Worm (Caenorhabditis elegans) whole organism, mixed stage, embryonic: ENCODE measurements around the gene F38B2.6.

Experiments used
- M03D4.4 ChIP-seq: sonication (generic microtip); optimal IDR thresholded peaks from 2 replicates; lab custom pipeline; 2017; ENCODE audit warnings: mild to moderate bottlenecking, missing genetic modification characterization, missing compliant biosample characterization
- blmp-1 ChIP-seq: fragments of 150-350 bp; optimal IDR thresholded peaks from 2 replicates; lab custom pipeline; 2014; ENCODE audit warnings: missing biosample characterization, missing genetic modification characterization
- ceh-39 ChIP-seq: fragments of 150-350 bp; optimal IDR thresholded peaks from 2 replicates; lab custom pipeline; 2014; ENCODE audit warnings: missing biosample characterization, missing genetic modification characterization
- ceh-43 ChIP-seq: fragments of 200-800 bp; sonication (Bioruptor generic); optimal IDR thresholded peaks from 2 replicates; lab custom pipeline; 2018; ENCODE audit warnings: mild to moderate bottlenecking, missing genetic modification characterization, moderate library complexity, missing compliant biosample characterization
- ces-1 ChIP-seq: fragments of 150-350 bp; optimal IDR thresholded peaks from 2 replicates; lab custom pipeline; 2014; ENCODE audit warnings: missing biosample characterization, missing genetic modification reagents, missing genetic modification characterization
- cnd-1 ChIP-seq: fragments of 200-800 bp; sonication (Bioruptor generic); optimal IDR thresholded peaks from 2 replicates; lab custom pipeline; 2018; ENCODE audit warnings: mild to moderate bottlenecking, missing genetic modification characterization, missing compliant biosample characterization
- drap-1 ChIP-seq: fragments of 200-800 bp; sonication (Bioruptor generic); optimal IDR thresholded peaks from 3 replicates; lab custom pipeline; 2018; ENCODE audit warnings: mild to moderate bottlenecking, missing genetic modification characterization, missing compliant biosample characterization
- elt-1 ChIP-seq: sonication (generic microtip); optimal IDR thresholded peaks from 2 replicates; lab custom pipeline; 2017; ENCODE audit warnings: missing genetic modification characterization, mild to moderate bottlenecking, missing compliant biosample characterization, antibody characterized with exemption, moderate library complexity, borderline replicate concordance; ENCODE audit not compliant: insufficient read depth
- elt-3 ChIP-seq: fragments of 150-350 bp; optimal IDR thresholded peaks from 2 replicates; lab custom pipeline; 2014; ENCODE audit warnings: missing biosample characterization, missing genetic modification characterization
- flh-1 ChIP-seq: fragments of 200-800 bp; sonication (Bioruptor generic); optimal IDR thresholded peaks from 2 replicates; lab custom pipeline; 2018; ENCODE audit warnings: mild to moderate bottlenecking, missing genetic modification characterization, moderate library complexity, missing compliant biosample characterization
- ham-2 ChIP-seq: fragments of 200-800 bp; sonication (Bioruptor generic); optimal IDR thresholded peaks from 2 replicates; lab custom pipeline; 2018; ENCODE audit warnings: mild to moderate bottlenecking, missing genetic modification characterization, missing compliant biosample characterization
- hlh-1 ChIP-seq: fragments of 150-350 bp; optimal IDR thresholded peaks from 2 replicates; lab custom pipeline; 2014; ENCODE audit warnings: missing biosample characterization, missing genetic modification reagents, missing genetic modification characterization
- lin-13 ChIP-seq: fragments of 150-350 bp; optimal IDR thresholded peaks from 2 replicates; lab custom pipeline; 2014; ENCODE audit warnings: missing biosample characterization, missing genetic modification characterization
- lin-32 ChIP-seq: fragments of 200-800 bp; sonication (Bioruptor generic); optimal IDR thresholded peaks from 2 replicates; lab custom pipeline; 2018; ENCODE audit warnings: mild to moderate bottlenecking, missing genetic modification characterization, missing compliant biosample characterization
- lsy-2 ChIP-seq: fragments of 150-350 bp; optimal IDR thresholded peaks from 2 replicates; lab custom pipeline; 2014; ENCODE audit warnings: missing biosample characterization, missing genetic modification characterization
- mep-1 ChIP-seq: fragments of 150-350 bp; optimal IDR thresholded peaks from 2 replicates; lab custom pipeline; 2017; ENCODE audit warnings: missing biosample characterization, missing genetic modification reagents, missing genetic modification characterization, inconsistent platforms
- mls-2 ChIP-seq: sonication (generic microtip); optimal IDR thresholded peaks from 2 replicates; lab custom pipeline; 2016; ENCODE audit warnings: mild to moderate bottlenecking, missing genetic modification characterization, moderate library complexity, missing compliant biosample characterization
- nhr-12 ChIP-seq: fragments of 150-350 bp; optimal IDR thresholded peaks from 2 replicates; lab custom pipeline; 2014; ENCODE audit warnings: missing biosample characterization, missing genetic modification characterization
- nhr-2 ChIP-seq: fragments of 150-350 bp; optimal IDR thresholded peaks from 2 replicates; lab custom pipeline; 2014; ENCODE audit warnings: missing biosample characterization, missing genetic modification characterization
- nhr-76 ChIP-seq: sonication (generic microtip); optimal IDR thresholded peaks from 2 replicates; lab custom pipeline; 2017; ENCODE audit warnings: missing biosample characterization, missing genetic modification characterization
- pha-4 ChIP-seq: fragments of 150-350 bp; optimal IDR thresholded peaks from 2 replicates; lab custom pipeline; 2018; ENCODE audit warnings: missing biosample characterization, missing genetic modification reagents, missing genetic modification characterization
- sem-2 ChIP-seq: fragments of 200-800 bp; sonication (Bioruptor generic); optimal IDR thresholded peaks from 2 replicates; lab custom pipeline; 2018; ENCODE audit warnings: mild to moderate bottlenecking, missing genetic modification characterization, missing compliant biosample characterization
- snpc-4 ChIP-seq: fragments of 150-350 bp; optimal IDR thresholded peaks from 2 replicates; lab custom pipeline; 2014; ENCODE audit warnings: missing biosample characterization, missing genetic modification characterization
- sptf-1 ChIP-seq: sonication (generic microtip); optimal IDR thresholded peaks from 2 replicates; lab custom pipeline; 2017; ENCODE audit warnings: mild to moderate bottlenecking, missing genetic modification characterization, moderate library complexity, missing compliant biosample characterization
- tbx-8 ChIP-seq: fragments of 200-800 bp; sonication (Bioruptor generic); optimal IDR thresholded peaks from 2 replicates; lab custom pipeline; 2018; ENCODE audit warnings: mild to moderate bottlenecking, missing genetic modification characterization, moderate library complexity, missing compliant biosample characterization
- unc-120 ChIP-seq: sonication (generic microtip); optimal IDR thresholded peaks from 2 replicates; lab custom pipeline; 2017; ENCODE audit warnings: missing genetic modification characterization, missing compliant biosample characterization; ENCODE audit not compliant: poor library complexity, severe bottlenecking
- unc-39 ChIP-seq: fragments of 150-350 bp; optimal IDR thresholded peaks from 2 replicates; lab custom pipeline; 2014; ENCODE audit warnings: missing biosample characterization, missing genetic modification characterization
- unc-62 ChIP-seq: fragments of 150-350 bp; optimal IDR thresholded peaks from 2 replicates; lab custom pipeline; 2014; ENCODE audit warnings: missing biosample characterization, missing genetic modification reagents, missing genetic modification characterization
- zip-8 ChIP-seq: fragments of 150-350 bp; optimal IDR thresholded peaks from 2 replicates; lab custom pipeline; 2014; ENCODE audit warnings: missing biosample characterization, missing genetic modification characterization
- ztf-11 ChIP-seq: fragments of 150-350 bp; optimal IDR thresholded peaks from 2 replicates; lab custom pipeline; 2014; ENCODE audit warnings: missing biosample characterization, missing genetic modification characterization

Gene F38B2.6

DNA sequence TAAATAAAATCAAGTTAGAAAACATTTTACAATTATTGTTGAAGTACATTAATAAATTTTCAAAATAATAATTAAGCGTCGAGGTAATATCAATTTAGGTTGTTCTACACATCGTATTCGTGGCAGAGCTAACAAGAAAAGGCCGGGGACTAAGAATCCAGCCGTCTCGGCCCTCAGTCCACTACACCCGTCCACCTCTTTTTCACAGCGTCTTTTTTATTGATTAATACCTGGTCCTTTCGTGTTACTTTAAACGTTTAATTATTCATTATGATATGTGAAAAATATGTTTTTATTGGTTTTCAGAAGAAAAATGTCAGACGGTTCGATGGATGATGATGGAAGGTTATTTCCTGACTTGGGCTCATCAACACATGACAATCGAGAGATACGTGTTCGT, 26.0 kb upstream of the F38B2.6 start, which contains the start of gene vhl-1:
Gene vhl-1, plus strand, starts transcription at position 301 of the 400 bp plus-strand sequence.
- no peak for TF ChIP-seq ceh-39 (tag; lab: Kevin White, UChicago)
- no peak for TF ChIP-seq lin-32 (GFP tag; lab: Kevin White, UChicago)
- TF ChIP-seq pha-4 = no peak
- TF ChIP-seq snpc-4 = no peak
- TF ChIP-seq hlh-1 (tag; lab: Kevin White, UChicago) = no peak

DNA sequence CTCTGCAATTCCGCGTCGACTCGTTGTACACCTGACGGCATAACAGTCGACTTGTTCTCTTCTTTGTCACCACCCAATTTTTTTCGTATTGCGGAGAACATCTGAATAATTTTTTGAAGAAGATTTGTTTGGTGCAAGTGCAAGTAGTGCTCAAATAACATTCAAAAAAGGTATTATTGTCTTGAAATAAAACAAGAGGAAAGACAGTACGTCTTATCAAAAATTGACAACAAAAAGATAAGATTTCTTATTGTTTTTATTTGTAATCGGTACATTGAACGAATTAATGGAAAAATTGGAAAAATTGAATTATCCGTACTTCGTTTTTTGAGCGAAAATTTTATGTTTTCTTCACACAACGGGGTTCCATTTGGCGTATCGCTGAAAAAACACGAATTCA, 24.7 kb upstream of the F38B2.6 start, which contains the start of gene F08G12.1:
Gene F08G12.1, minus strand, starts transcription at position 101 of the 400 bp plus-strand sequence.
- TF ChIP-seq lin-32 (GFP tag; lab: Kevin White, UChicago) = no peak
- no peak for TF ChIP-seq lsy-2 (tag; lab: Kevin White, UChicago)
- TF ChIP-seq M03D4.4 (tag; lab: Kevin White, UChicago) = no peak
- TF ChIP-seq ztf-11 = no peak
- TF ChIP-seq sptf-1 (tag; lab: Kevin White, UChicago) = no peak
- TF ChIP-seq nhr-12 (tag; lab: Kevin White, UChicago) = no peak
- TF ChIP-seq blmp-1 (tag; lab: Kevin White, UChicago) = no peak
- TF ChIP-seq cnd-1 = no peak
- TF ChIP-seq, all 35 proteins: peak for 0

DNA sequence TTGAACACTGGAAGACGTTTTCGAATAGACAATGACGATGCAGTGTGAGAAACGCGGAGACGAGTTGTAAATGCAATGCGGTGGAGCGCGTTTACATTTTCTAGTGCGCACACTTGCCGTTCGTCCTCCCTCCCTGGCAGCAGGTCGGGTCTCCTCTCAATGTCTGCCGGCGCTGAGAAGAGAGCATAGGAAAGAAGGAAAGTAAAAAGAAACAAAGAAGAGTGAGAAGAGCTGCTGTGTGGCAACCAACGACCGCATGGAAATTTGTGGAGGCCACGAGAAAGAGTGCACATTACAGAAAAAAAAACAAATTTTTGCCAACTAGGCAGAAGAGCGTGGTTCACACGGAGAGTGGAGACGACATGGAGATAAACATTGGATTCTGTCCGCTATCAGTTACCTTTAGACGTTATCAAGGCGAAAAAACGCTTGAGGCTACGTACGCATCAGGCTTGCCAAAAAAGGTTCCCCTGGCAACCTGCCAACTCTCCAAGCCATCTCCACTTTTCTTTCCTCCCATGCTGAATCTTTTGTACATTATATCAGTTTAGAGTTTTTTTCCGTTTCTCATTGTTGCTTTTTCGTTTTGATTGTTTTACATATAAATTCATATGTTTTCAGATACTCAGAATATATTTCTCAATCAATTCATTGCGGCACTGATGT, 18.7 kb upstream of the F38B2.6 start, which contains the start of the genes snrp-40.1 and F08G12.3:
Gene snrp-40.1, minus strand, starts transcription at position 143 of the 666 bp plus-strand sequence.
Gene F08G12.3, plus strand, starts transcription at position 616 of the 666 bp plus-strand sequence.
- no peak for TF ChIP-seq snpc-4
- TF ChIP-seq M03D4.4 (tag; lab: Kevin White, UChicago) = peak; percentile 72
- peak; percentile 52 for TF ChIP-seq pha-4
- no peak for TF ChIP-seq elt-1
- TF ChIP-seq unc-39 (tag; lab: Kevin White, UChicago) = peak; percentile 15
- TF ChIP-seq ztf-11 = peak; percentile 49
- TF ChIP-seq blmp-1 (tag; lab: Kevin White, UChicago) = no peak
- peak; percentile 73 for TF ChIP-seq hlh-1 (tag; lab: Kevin White, UChicago)
- TF ChIP-seq unc-62 (GFP tag; lab: Kevin White, UChicago) = peak; percentile 13
- TF ChIP-seq ces-1 (GFP tag; lab: Kevin White, UChicago) = peak; percentile 46
- peak; percentile 66 for TF ChIP-seq sptf-1 (tag; lab: Kevin White, UChicago)
- TF ChIP-seq cnd-1 = peak; percentile 29
- peak; percentile 48 for TF ChIP-seq mls-2 (tag; lab: Kevin White, UChicago)
- TF ChIP-seq elt-3 (tag; lab: Kevin White, UChicago) = no peak
- TF ChIP-seq mep-1 (tag; lab: Kevin White, UChicago) = peak; percentile 35
- peak; percentile 15 for TF ChIP-seq unc-120 (tag; lab: Kevin White, UChicago)
- TF ChIP-seq drap-1 (GFP tag; lab: Kevin White, UChicago) = peak; percentile 56
- TF ChIP-seq lsy-2 (tag; lab: Kevin White, UChicago) = peak; percentile 48
- TF ChIP-seq tbx-8 (GFP tag; lab: Kevin White, UChicago) = no peak

DNA sequence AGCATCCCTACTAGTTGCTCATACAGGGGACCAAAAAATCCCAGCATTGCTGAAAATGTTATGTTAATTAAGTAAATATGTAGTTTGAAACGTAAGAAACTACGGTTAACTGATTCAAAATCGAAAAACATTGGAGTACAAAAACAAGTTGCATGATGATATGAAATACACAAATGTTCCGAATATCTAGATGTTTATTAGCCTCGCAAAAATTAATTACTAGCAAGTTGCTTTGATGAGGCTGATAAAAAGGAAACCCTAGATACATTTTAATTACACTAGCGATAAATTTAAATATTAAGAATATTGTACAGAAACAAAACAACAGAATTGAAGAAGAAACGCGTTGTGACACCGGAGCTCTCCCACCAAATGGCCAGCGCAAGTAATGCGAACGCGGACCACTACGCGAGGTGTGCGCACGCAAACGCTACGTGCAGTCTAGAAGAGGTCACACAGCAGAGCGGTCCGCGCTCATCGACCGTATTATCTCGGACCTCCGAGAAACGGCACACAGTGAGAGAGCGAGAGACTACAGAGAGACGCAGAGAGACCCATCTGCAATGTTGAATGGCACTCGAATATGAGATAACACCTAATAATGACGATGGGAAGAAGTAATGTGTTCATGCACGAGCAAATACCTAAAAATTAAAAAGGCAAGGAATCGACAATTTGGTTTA, 15.8 kb upstream of the F38B2.6 start, which contains the start of gene inx-2:
Gene inx-2, minus strand, starts transcription at position 51 of the 683 bp plus-strand sequence.
- TF ChIP-seq mep-1 (tag; lab: Kevin White, UChicago) = peak; percentile 12
- TF ChIP-seq lsy-2 (tag; lab: Kevin White, UChicago) = no peak
- TF ChIP-seq cnd-1 = peak; percentile 26
- TF ChIP-seq ztf-11 = peak; percentile 10
- no peak for TF ChIP-seq flh-1 (GFP tag; lab: Kevin White, UChicago)
- TF ChIP-seq nhr-2 (tag; lab: Kevin White, UChicago) = peak; percentile 78
- TF ChIP-seq drap-1 (GFP tag; lab: Kevin White, UChicago) = no peak
- no peak for TF ChIP-seq nhr-12 (tag; lab: Kevin White, UChicago)
- TF ChIP-seq lin-13 (tag; lab: Kevin White, UChicago) = no peak
- peak; percentile 39 for TF ChIP-seq mls-2 (tag; lab: Kevin White, UChicago)
- peak; percentile 48 for TF ChIP-seq ceh-39 (tag; lab: Kevin White, UChicago)

- TF ChIP-seq nhr-12 (tag; lab: Kevin White, UChicago) (no peak), ham-2 (GFP tag; lab: Kevin White, UChicago) (no peak), nhr-2 (tag; lab: Kevin White, UChicago) (no peak), snpc-4 (no peak), zip-8 (no peak), M03D4.4 (tag; lab: Kevin White, UChicago) (no peak), pha-4 (no peak), ceh-43 (GFP tag; lab: Kevin White, UChicago) (no peak), nhr-76 (tag; lab: Kevin White, UChicago) (no peak), hlh-1 (tag; lab: Kevin White, UChicago) (no peak), sem-2 (GFP tag; lab: Kevin White, UChicago) (no peak), tbx-8 (GFP tag; lab: Kevin White, UChicago) (no peak)
- TF ChIP-seq, all 35 proteins: peak for 0
These were observed 9.5 kb upstream of the F38B2.6 start for ce11 chrX:11290528-11290927.
